Worm (Caenorhabditis elegans) whole organism, young adult: ENCODE results near the gene his-69.

ENCODE experiments used
- ZK185.1 ChIP-seq: sonication (generic microtip); optimal IDR thresholded peaks from 2 replicates; lab custom pipeline; 2016; ENCODE audit warnings: mild to moderate bottlenecking, missing genetic modification characterization, missing compliant biosample characterization; ENCODE audit not compliant: poor library complexity, severe bottlenecking
- chd-7 ChIP-seq: sonication (generic microtip); optimal IDR thresholded peaks from 2 replicates; lab custom pipeline; 2016; ENCODE audit warnings: mild to moderate bottlenecking, missing genetic modification characterization, moderate library complexity, missing compliant biosample characterization
- dpl-1 ChIP-seq: fragments of 150-350 bp; optimal IDR thresholded peaks from 2 replicates; lab custom pipeline; 2014; ENCODE audit warnings: missing biosample characterization, missing genetic modification reagents, missing genetic modification characterization
- nhr-120 ChIP-seq: fragments of 200-800 bp; sonication (Bioruptor generic); IDR thresholded peaks from 2 replicates; pipeline ENCODE4 v1.3.6; 2022; ENCODE audit warnings: missing genetic modification characterization, missing compliant biosample characterization
- pha-4 ChIP-seq: fragments of 150-350 bp; sonication (generic microtip); optimal IDR thresholded peaks from 2 replicates; lab custom pipeline; 2014; ENCODE audit warnings: missing biosample characterization, missing genetic modification reagents, missing genetic modification characterization
- rcor-1 ChIP-seq: fragments of 200-800 bp; sonication (Bioruptor generic); IDR thresholded peaks from 2 replicates; pipeline ENCODE4 v1.3.6; 2022; ENCODE audit warnings: missing genetic modification reagents, missing genetic modification characterization, missing compliant biosample characterization
- rpc-1 ChIP-seq, 2 experiments: fragments of 150-350 bp in 1 of 2; sonication (generic microtip) in 1 of 2; optimal IDR thresholded peaks; 2 replicates each; lab custom pipeline; 2014 to 2018; ENCODE audit warnings: missing biosample characterization in 1 of 2, missing genetic modification characterization in 1 of 2, missing genetic modification reagents in 1 of 2, missing genotype in 1 of 2
- unc-130 ChIP-seq: sonication (generic microtip); optimal IDR thresholded peaks from 2 replicates; lab custom pipeline; 2016; ENCODE audit warnings: missing genetic modification reagents, missing genetic modification characterization, missing compliant biosample characterization

- no peak for TF ChIP-seq unc-130 (GFP tag; lab: Kevin White, UChicago)
- no peak for TF ChIP-seq pha-4 (tag; lab: Kevin White, UChicago)
- no peak for TF ChIP-seq rcor-1
- TF ChIP-seq chd-7 (tag; lab: Kevin White, UChicago), result no peak
- TF ChIP-seq rpc-1 (optimal IDR thresholded peaks at IDR 0.05; lab: Kevin White, UChicago), result no peak
- no peak for TF ChIP-seq rpc-1 (tag; optimal IDR thresholded peaks at IDR 0.05; lab: Kevin White, UChicago)
- TF ChIP-seq ZK185.1 (tag; lab: Kevin White, UChicago), result no peak
- no peak for TF ChIP-seq nhr-120 (GFP tag; lab: Robert Waterston, UW)
- TF ChIP-seq dpl-1, result no peak
Observed at ce11 chrIII:4101016-4101415, 42.5 kb upstream of the his-69 start.
